Worm (Caenorhabditis elegans) whole organism, L4 larva: ENCODE data around the gene fbxa-63.

Experiments
- F10B5.3 ChIP-seq: sonication (generic microtip); optimal IDR thresholded peaks from 2 replicates; lab custom pipeline; 2016; ENCODE audit warnings: mild to moderate bottlenecking, missing genetic modification characterization, missing compliant biosample characterization
- F26F4.8 ChIP-seq: fragments of 200-800 bp; sonication (Bioruptor generic); conservative IDR thresholded peaks from 2 replicates; pipeline ENCODE4 v1.3.6; 2022; ENCODE audit warnings: missing genetic modification characterization, missing compliant biosample characterization
- F49E8.2 ChIP-seq: sonication (generic microtip); optimal IDR thresholded peaks from 2 replicates; lab custom pipeline; 2016; ENCODE audit warnings: missing compliant biosample characterization, mild to moderate bottlenecking, missing genetic modification characterization, borderline replicate concordance
- Y105C5A.15 ChIP-seq: fragments of 200-800 bp; sonication (Bioruptor generic); IDR thresholded peaks from 2 replicates; pipeline ENCODE4 v1.3.6; 2022; ENCODE audit warnings: missing genetic modification characterization, missing compliant biosample characterization
- Y5F2A.4 ChIP-seq: fragments of 200-800 bp; sonication (Bioruptor generic); optimal IDR thresholded peaks from 2 replicates; lab custom pipeline; 2018; ENCODE audit warnings: mild to moderate bottlenecking, missing genetic modification characterization, missing compliant biosample characterization
- ZK337.2 ChIP-seq: fragments of 200-800 bp; sonication (Bioruptor generic); IDR thresholded peaks from 2 replicates; pipeline ENCODE4 v1.3.6; 2022; ENCODE audit warnings: missing genetic modification reagents, missing genetic modification characterization, missing compliant biosample characterization
- ZK546.5 ChIP-seq, 2 experiments: sonication (generic microtip); optimal IDR thresholded peaks; 2 replicates each; lab custom pipeline; 2017; ENCODE audit warnings: missing biosample characterization in 2 of 2, missing genetic modification characterization in 2 of 2
- aly-2 ChIP-seq: sonication (generic microtip); optimal IDR thresholded peaks from 2 replicates; lab custom pipeline; 2018; ENCODE audit warnings: missing biosample characterization, missing genetic modification characterization
- attf-4 ChIP-seq: sonication (generic microtip); optimal IDR thresholded peaks from 3 replicates; lab custom pipeline; 2017; ENCODE audit warnings: missing biosample characterization, missing genetic modification characterization
- ceh-20 ChIP-seq: fragments of 200-800 bp; sonication (Bioruptor generic); IDR thresholded peaks from 2 replicates; pipeline ENCODE4 v1.3.6; 2022; ENCODE audit warnings: missing genetic modification reagents, missing genetic modification characterization, missing compliant biosample characterization
- ces-1 ChIP-seq: fragments of 150-350 bp; sonication (generic microtip); optimal IDR thresholded peaks from 4 replicates; lab custom pipeline; 2014; ENCODE audit warnings: missing biosample characterization, missing genetic modification reagents, missing genetic modification characterization
- cey-2 ChIP-seq: sonication (generic microtip); optimal IDR thresholded peaks from 3 replicates; lab custom pipeline; 2017; ENCODE audit warnings: missing genetic modification characterization, mild to moderate bottlenecking, missing compliant biosample characterization, antibody characterized with exemption, borderline replicate concordance; ENCODE audit not compliant: insufficient read depth
- daf-19 ChIP-seq: fragments of 200-800 bp; sonication (Bioruptor generic); conservative IDR thresholded peaks from 2 replicates; pipeline ENCODE4 v1.3.6; 2022; ENCODE audit warnings: missing genetic modification characterization, missing compliant biosample characterization
- daf-8 ChIP-seq: fragments of 200-800 bp; sonication (Bioruptor generic); IDR thresholded peaks from 2 replicates; pipeline ENCODE4 v1.3.6; 2022; ENCODE audit warnings: missing genetic modification characterization, missing compliant biosample characterization
- dmd-8 ChIP-seq: fragments of 200-800 bp; sonication (Bioruptor generic); IDR thresholded peaks from 2 replicates; pipeline ENCODE4 v1.3.6; 2022; ENCODE audit warnings: missing genetic modification characterization, missing compliant biosample characterization
- dmd-9 ChIP-seq: fragments of 200-800 bp; sonication (Bioruptor generic); IDR thresholded peaks from 2 replicates; pipeline ENCODE4 v1.3.6; 2022; ENCODE audit warnings: missing genetic modification reagents, missing genetic modification characterization, missing compliant biosample characterization
- dpl-1 ChIP-seq: fragments of 150-350 bp; optimal IDR thresholded peaks from 2 replicates; lab custom pipeline; 2014; ENCODE audit warnings: missing biosample characterization, missing genetic modification reagents, missing genetic modification characterization
- duxl-1 ChIP-seq: sonication (generic microtip); optimal IDR thresholded peaks from 2 replicates; lab custom pipeline; 2016; ENCODE audit warnings: mild to moderate bottlenecking, missing genetic modification characterization, moderate library complexity, missing compliant biosample characterization; ENCODE audit not compliant: poor library complexity
- dve-1 ChIP-seq: sonication (generic microtip); optimal IDR thresholded peaks from 2 replicates; lab custom pipeline; 2017; ENCODE audit warnings: antibody characterized with exemption, mild to moderate bottlenecking, missing genetic modification characterization, missing compliant biosample characterization; ENCODE audit not compliant: insufficient read depth
- egl-43 ChIP-seq: fragments of 200-800 bp; sonication (Bioruptor generic); IDR thresholded peaks from 2 replicates; pipeline ENCODE4 v1.3.6; 2022; ENCODE audit warnings: missing genetic modification reagents, missing genetic modification characterization, missing compliant biosample characterization
- fos-1 ChIP-seq: fragments of 150-350 bp; optimal IDR thresholded peaks from 2 replicates; lab custom pipeline; 2014; ENCODE audit warnings: missing biosample characterization, missing genetic modification characterization
- gei-8 ChIP-seq: fragments of 200-800 bp; sonication (Bioruptor generic); optimal IDR thresholded peaks from 2 replicates; lab custom pipeline; 2018; ENCODE audit warnings: mild to moderate bottlenecking, missing genetic modification characterization, missing compliant biosample characterization
- hlh-11 ChIP-seq: fragments of 200-800 bp; sonication (Bioruptor generic); optimal IDR thresholded peaks from 2 replicates; lab custom pipeline; 2018; ENCODE audit warnings: mild to moderate bottlenecking, missing genetic modification characterization, missing compliant biosample characterization
- hlh-30 ChIP-seq: sonication (generic microtip); optimal IDR thresholded peaks from 2 replicates; lab custom pipeline; 2017; ENCODE audit warnings: antibody characterized with exemption, mild to moderate bottlenecking, missing genetic modification characterization, missing compliant biosample characterization; ENCODE audit not compliant: insufficient read depth
- hmg-1.1 ChIP-seq: fragments of 200-800 bp; sonication (Bioruptor generic); IDR thresholded peaks from 2 replicates; pipeline ENCODE4 v1.3.6; 2022; ENCODE audit warnings: missing genetic modification reagents, missing genetic modification characterization, missing compliant biosample characterization
- lim-7 ChIP-seq: fragments of 200-800 bp; sonication (Bioruptor generic); IDR thresholded peaks from 2 replicates; pipeline ENCODE4 v1.3.6; 2022; ENCODE audit warnings: missing genetic modification characterization, missing compliant biosample characterization
- lin-13 ChIP-seq: fragments of 150-350 bp; optimal IDR thresholded peaks from 2 replicates; lab custom pipeline; 2014; ENCODE audit warnings: missing biosample characterization, missing genetic modification reagents, missing genetic modification characterization
- lin-15B ChIP-seq: fragments of 150-350 bp; sonication (generic microtip); optimal IDR thresholded peaks from 3 replicates; lab custom pipeline; 2014; ENCODE audit warnings: missing biosample characterization, missing genetic modification characterization
- lin-38 ChIP-seq: fragments of 200-800 bp; sonication (Bioruptor generic); IDR thresholded peaks from 2 replicates; pipeline ENCODE4 v1.3.6; 2022; ENCODE audit warnings: missing genetic modification reagents, missing genetic modification characterization, missing compliant biosample characterization
- lin-39 ChIP-seq: fragments of 150-350 bp; optimal IDR thresholded peaks from 2 replicates; lab custom pipeline; 2014; ENCODE audit warnings: missing biosample characterization, missing genetic modification reagents, missing genetic modification characterization
- lsy-2 ChIP-seq, 2 experiments: fragments of 150-350 bp in 1 of 2; sonication (generic microtip) in 1 of 2; optimal IDR thresholded peaks; 2 replicates each; lab custom pipeline; 2014 to 2017; ENCODE audit warnings: missing biosample characterization in 2 of 2, missing genetic modification characterization in 2 of 2
- madf-9 ChIP-seq: fragments of 200-800 bp; sonication (Bioruptor generic); conservative IDR thresholded peaks from 2 replicates; pipeline ENCODE4 v1.3.6; 2022; ENCODE audit warnings: missing genetic modification reagents, missing genetic modification characterization, missing compliant biosample characterization
- mdt-29 ChIP-seq: fragments of 200-800 bp; sonication (Bioruptor generic); IDR thresholded peaks from 2 replicates; pipeline ENCODE4 v1.3.6; 2022; ENCODE audit warnings: missing genetic modification reagents, missing genetic modification characterization, missing compliant biosample characterization
- mxl-2 ChIP-seq: fragments of 200-800 bp; sonication (Bioruptor generic); conservative IDR thresholded peaks from 2 replicates; pipeline ENCODE4 v1.3.6; 2022; ENCODE audit warnings: missing genetic modification reagents, missing genetic modification characterization, missing compliant biosample characterization
- nhr-102 ChIP-seq: sonication (generic microtip); optimal IDR thresholded peaks from 2 replicates; lab custom pipeline; 2016; ENCODE audit warnings: mild to moderate bottlenecking, missing genetic modification characterization, moderate library complexity, missing compliant biosample characterization
- nhr-111 ChIP-seq: fragments of 200-800 bp; sonication (Bioruptor generic); optimal IDR thresholded peaks from 2 replicates; lab custom pipeline; 2018; ENCODE audit warnings: mild to moderate bottlenecking, missing genetic modification characterization, missing compliant biosample characterization
- nhr-237 ChIP-seq: sonication (generic microtip); optimal IDR thresholded peaks from 2 replicates; lab custom pipeline; 2017; ENCODE audit warnings: missing biosample characterization, missing genetic modification characterization
- nhr-28 ChIP-seq: fragments of 150-350 bp; optimal IDR thresholded peaks from 2 replicates; lab custom pipeline; 2014; ENCODE audit warnings: missing biosample characterization, missing genetic modification characterization
- nhr-41 ChIP-seq: fragments of 200-800 bp; sonication (Bioruptor generic); IDR thresholded peaks from 2 replicates; pipeline ENCODE4 v1.3.6; 2022; ENCODE audit warnings: missing genetic modification reagents, missing genetic modification characterization, missing compliant biosample characterization
- nhr-6 ChIP-seq: fragments of 150-350 bp; optimal IDR thresholded peaks from 2 replicates; lab custom pipeline; 2014; ENCODE audit warnings: missing biosample characterization, missing genetic modification characterization
- nhr-77 ChIP-seq: fragments of 150-350 bp; optimal IDR thresholded peaks from 2 replicates; lab custom pipeline; 2014; ENCODE audit warnings: missing biosample characterization, missing genetic modification characterization
- pha-4 ChIP-seq, 2 experiments: fragments of 150-350 bp in 1 of 2; fragments of 200-800 bp in 1 of 2; sonication (Bioruptor generic) in 1 of 2; IDR thresholded peaks in 1 of 2; optimal IDR thresholded peaks in 1 of 2; 2 replicates each; pipeline versions ENCODE4 v1.3.6 to Lab custom; 2014 to 2022; ENCODE audit warnings: missing genetic modification characterization in 2 of 2, missing genetic modification reagents in 2 of 2, missing biosample characterization in 1 of 2, missing compliant biosample characterization in 1 of 2
- php-3 ChIP-seq: fragments of 200-800 bp; sonication (Bioruptor generic); IDR thresholded peaks from 2 replicates; pipeline ENCODE4 v1.3.6; 2022; ENCODE audit warnings: missing genetic modification reagents, missing genetic modification characterization, missing compliant biosample characterization
- pqm-1 ChIP-seq: sonication (generic microtip); optimal IDR thresholded peaks from 2 replicates; lab custom pipeline; 2017; ENCODE audit warnings: missing biosample characterization, missing genetic modification characterization
- sdz-12 ChIP-seq: fragments of 200-800 bp; sonication (Bioruptor generic); optimal IDR thresholded peaks from 2 replicates; lab custom pipeline; 2018; ENCODE audit warnings: mild to moderate bottlenecking, missing genetic modification characterization, missing compliant biosample characterization
- spr-1 ChIP-seq: sonication (generic microtip); optimal IDR thresholded peaks from 2 replicates; lab custom pipeline; 2016; ENCODE audit warnings: mild to moderate bottlenecking, missing genetic modification characterization, missing compliant biosample characterization
- tra-1 ChIP-seq: fragments of 200-800 bp; sonication (Bioruptor generic); IDR thresholded peaks from 2 replicates; pipeline ENCODE4 v1.3.6; 2022; ENCODE audit warnings: missing genetic modification reagents, missing genetic modification characterization, missing compliant biosample characterization
- unc-130 ChIP-seq: sonication (generic microtip); optimal IDR thresholded peaks from 2 replicates; lab custom pipeline; 2016; ENCODE audit warnings: missing genetic modification reagents, missing genetic modification characterization, missing compliant biosample characterization
- unc-39 ChIP-seq: sonication (generic microtip); optimal IDR thresholded peaks from 2 replicates; lab custom pipeline; 2017; ENCODE audit warnings: missing biosample characterization, missing genetic modification characterization
- zip-11 ChIP-seq: fragments of 200-800 bp; sonication (Bioruptor generic); IDR thresholded peaks from 2 replicates; pipeline ENCODE4 v1.3.6; 2022; ENCODE audit warnings: missing genetic modification characterization, missing compliant biosample characterization

Gene fbxa-63

DNA sequence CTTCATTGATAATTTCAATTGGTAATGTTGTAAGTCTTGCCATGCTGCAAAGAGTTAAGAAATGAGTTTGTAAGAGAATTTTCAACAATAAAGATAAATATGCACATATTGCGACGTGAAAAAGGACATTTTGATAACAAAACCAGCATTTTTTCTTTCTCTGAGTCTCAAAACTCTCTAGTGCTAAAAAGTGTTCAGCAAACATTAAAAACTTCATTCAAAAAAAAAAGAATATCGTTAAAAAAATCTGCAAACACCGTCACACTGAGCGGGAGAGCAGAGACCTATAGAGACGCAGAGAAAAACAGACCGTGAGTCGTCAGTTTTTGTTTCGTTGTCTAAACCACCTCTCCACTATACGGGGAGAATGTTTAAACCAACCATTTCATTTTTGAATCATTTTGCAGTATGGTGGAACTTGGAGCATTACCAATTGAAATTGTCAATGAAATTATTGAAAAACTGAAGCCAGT is 5.8 kb downstream of the fbxa-63 start, which contains the start of the genes fbxa-76 and fbxa-77 (continued):
- TF ChIP-seq pha-4 (GFP tag; IDR thresholded peaks at IDR 0.05; lab: Robert Waterston, UW) (no peak), pha-4 (tag; optimal IDR thresholded peaks at IDR 0.05; lab: Kevin White, UChicago) (peak; percentile 70), lin-39 (tag; lab: Kevin White, UChicago) (no peak), attf-4 (tag; lab: Kevin White, UChicago) (no peak), php-3 (GFP tag; lab: Robert Waterston, UW) (peak; percentile 52; the same call in 1 of the 2 replicates), nhr-28 (tag; lab: Kevin White, UChicago) (peak; percentile 27), hlh-11 (tag; lab: Kevin White, UChicago) (peak; percentile 61), lsy-2 (tag; optimal IDR thresholded peaks at IDR 0.05; lab: Kevin White, UChicago) (peak in 1 of 2 experiments; percentile 60), hmg-1.1 (GFP tag; lab: Robert Waterston, UW) (0 out of 2 replicates have a peak, but pooled peaks have one; percentile 26), daf-8 (GFP tag; lab: Robert Waterston, UW) (no peak), nhr-102 (tag; lab: Kevin White, UChicago) (no peak), mxl-2 (no peak), unc-39 (no peak), dpl-1 (peak; percentile 46), nhr-77 (tag; lab: Kevin White, UChicago) (peak; percentile 6), ZK337.2 (no peak), lin-15B (tag; lab: Kevin White, UChicago) (no peak), lin-13 (GFP tag; lab: Kevin White, UChicago) (no peak), nhr-237 (no peak), zip-11 (GFP tag; lab: Robert Waterston, UW) (no peak), nhr-41 (GFP tag; lab: Robert Waterston, UW) (no peak), pqm-1 (tag; lab: Kevin White, UChicago) (peak; percentile 40), cey-2 (tag; lab: Kevin White, UChicago) (no peak), nhr-111 (no peak), F10B5.3 (tag; lab: Kevin White, UChicago) (no peak), hlh-30 (tag; lab: Kevin White, UChicago) (peak; percentile 23), dmd-9 (GFP tag; lab: Robert Waterston, UW) (no peak), tra-1 (0 out of 2 replicates have a peak, but pooled peaks have one; percentile 13), Y5F2A.4 (no peak), ZK546.5 (tag; optimal IDR thresholded peaks at IDR 0.05; lab: Kevin White, UChicago) (no peak), sdz-12 (no peak), unc-130 (no peak), ceh-20 (GFP tag; lab: Robert Waterston, UW) (no peak), gei-8 (GFP tag; lab: Kevin White, UChicago) (no peak), Y105C5A.15 (GFP tag; lab: Robert Waterston, UW) (no peak), fos-1 (tag; lab: Kevin White, UChicago) (no peak), madf-9 (GFP tag; lab: Robert Waterston, UW) (no peak), F49E8.2 (tag; lab: Kevin White, UChicago) (no peak), dve-1 (tag; lab: Kevin White, UChicago) (peak; percentile 90), aly-2 (no peak), ces-1 (GFP tag; lab: Kevin White, UChicago) (no peak), F26F4.8 (GFP tag; lab: Robert Waterston, UW) (no peak), lin-38 (GFP tag; lab: Robert Waterston, UW) (no peak), daf-19 (GFP tag; lab: Robert Waterston, UW) (no peak), mdt-29 (no peak), nhr-6 (no peak), egl-43 (GFP tag; lab: Robert Waterston, UW) (no peak), duxl-1 (peak; percentile 62), spr-1 (tag; lab: Kevin White, UChicago) (no peak), dmd-8 (no peak), lim-7 (no peak)
